Fruit fly (Drosophila melanogaster) whole organism, adult: Measurements from ENCODE around the gene Jarid2.

Experiments
- CG11617 ChIP-seq: fragments of 200-800 bp; sonication (Bioruptor generic); optimal IDR thresholded peaks from 2 replicates; lab custom pipeline; 2017; ENCODE audit warnings: mild to moderate bottlenecking, missing biosample characterization, missing genetic modification reagents, missing genetic modification characterization
- CG12768 ChIP-seq: fragments of 200-800 bp; sonication (Bioruptor generic); optimal IDR thresholded peaks from 2 replicates; lab custom pipeline; 2017; ENCODE audit warnings: missing biosample characterization, missing genetic modification characterization, mild to moderate bottlenecking, moderate library complexity, missing genetic modification reagents
- CG14711 ChIP-seq: fragments of 200-800 bp; sonication (Bioruptor generic); optimal IDR thresholded peaks from 2 replicates; lab custom pipeline; 2018; ENCODE audit warnings: missing biosample characterization, mild to moderate bottlenecking, missing genetic modification characterization, moderate library complexity
- CG1620 ChIP-seq: fragments of 200-800 bp; sonication (Bioruptor generic); optimal IDR thresholded peaks from 2 replicates; lab custom pipeline; 2016; ENCODE audit warnings: missing biosample characterization, missing genetic modification characterization
- CG33017 ChIP-seq: fragments of 200-800 bp; sonication (Bioruptor generic); optimal IDR thresholded peaks from 2 replicates; lab custom pipeline; 2018; ENCODE audit warnings: missing biosample characterization, mild to moderate bottlenecking, missing genetic modification characterization, moderate library complexity
- CG5204 ChIP-seq: fragments of 200-800 bp; sonication (Bioruptor generic); optimal IDR thresholded peaks from 2 replicates; lab custom pipeline; 2016; ENCODE audit warnings: missing biosample characterization, missing genetic modification characterization
- CG7045 ChIP-seq: fragments of 200-800 bp; sonication (Bioruptor generic); optimal IDR thresholded peaks from 2 replicates; lab custom pipeline; 2017; ENCODE audit warnings: missing biosample characterization, mild to moderate bottlenecking, missing genetic modification characterization
- CG7101 ChIP-seq: fragments of 200-800 bp; sonication (Bioruptor generic); optimal IDR thresholded peaks from 2 replicates; lab custom pipeline; 2018; ENCODE audit warnings: missing biosample characterization, mild to moderate bottlenecking, missing genetic modification characterization, moderate library complexity
- Clk ChIP-seq: fragments of 200-800 bp; sonication (Bioruptor generic); optimal IDR thresholded peaks from 2 replicates; lab custom pipeline; 2017; ENCODE audit warnings: missing biosample characterization, missing genetic modification characterization
- Crg-1 ChIP-seq: fragments of 200-800 bp; sonication (Bioruptor generic); optimal IDR thresholded peaks from 2 replicates; lab custom pipeline; 2016; ENCODE audit warnings: missing biosample characterization, missing genetic modification characterization
- Hr96 ChIP-seq: fragments of 200-800 bp; sonication (Bioruptor generic); optimal IDR thresholded peaks from 2 replicates; lab custom pipeline; 2016; ENCODE audit warnings: missing biosample characterization, missing genetic modification characterization
- Mnt ChIP-seq: fragments of 200-800 bp; sonication (Bioruptor generic); optimal IDR thresholded peaks from 2 replicates; lab custom pipeline; 2016; ENCODE audit warnings: missing biosample characterization, mild to moderate bottlenecking, missing genetic modification characterization
- bab1 ChIP-seq: fragments of 200-800 bp; sonication (Bioruptor generic); optimal IDR thresholded peaks from 3 replicates; lab custom pipeline; 2019; ENCODE audit warnings: missing biosample characterization, mild to moderate bottlenecking, missing genetic modification characterization, moderate library complexity
- cic ChIP-seq: fragments of 200-800 bp; sonication (Bioruptor generic); optimal IDR thresholded peaks from 2 replicates; lab custom pipeline; 2017; ENCODE audit warnings: missing biosample characterization, mild to moderate bottlenecking, missing genetic modification characterization, moderate library complexity
- cnc ChIP-seq, 2 experiments: fragments of >200 bp; optimal IDR thresholded peaks; 2 replicates each; lab custom pipeline; 2017
- kay ChIP-seq: fragments of 200-800 bp; sonication (Bioruptor generic); peaks from one replicate; lab custom pipeline; 2016; ENCODE audit warnings: missing biosample characterization, missing genetic modification characterization, borderline replicate concordance
- ovo ChIP-seq: fragments of 200-800 bp; sonication (Bioruptor generic); optimal IDR thresholded peaks from 2 replicates; lab custom pipeline; 2016; ENCODE audit warnings: missing biosample characterization, missing genetic modification characterization
- pad ChIP-seq: fragments of 200-800 bp; sonication (Bioruptor generic); optimal IDR thresholded peaks from 3 replicates; lab custom pipeline; 2017; ENCODE audit warnings: missing biosample characterization, missing genetic modification characterization, mild to moderate bottlenecking, moderate library complexity, missing genetic modification reagents
- tj ChIP-seq: fragments of 200-800 bp; sonication (Bioruptor generic); optimal IDR thresholded peaks from 3 replicates; lab custom pipeline; 2017; ENCODE audit warnings: missing biosample characterization, mild to moderate bottlenecking, missing genetic modification characterization, moderate library complexity
- toe ChIP-seq: fragments of 200-800 bp; sonication (Bioruptor generic); optimal IDR thresholded peaks from 2 replicates; lab custom pipeline; 2016; ENCODE audit warnings: missing biosample characterization, missing genetic modification characterization

Gene Jarid2

DNA sequence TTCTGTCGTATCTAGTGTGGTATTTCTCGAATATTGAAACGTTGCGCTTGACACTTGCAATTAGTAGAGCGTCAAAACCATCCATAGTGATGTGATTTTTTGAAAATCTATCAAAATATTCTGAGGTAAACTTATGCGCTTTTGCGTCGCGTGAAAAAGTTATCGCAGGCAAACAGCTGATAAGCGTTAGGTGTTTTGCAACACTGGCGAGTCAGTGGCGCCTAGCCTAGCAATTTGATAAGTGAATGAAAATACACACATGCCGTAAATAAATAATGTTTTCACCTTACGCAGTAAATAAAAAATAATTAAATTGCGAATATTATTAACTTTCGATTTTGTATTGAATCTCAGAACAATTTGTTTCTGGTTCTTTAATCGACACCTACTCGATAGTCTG, 41.5 kb upstream of the Jarid2 start, which contains the start of gene CG42526:
CG42526 (minus strand) TSS at position 85 of the 400 bp plus-strand sequence.
- TF ChIP-seq ovo (GFP tag; lab: Kevin White, UChicago), result no peak
- no peak for TF ChIP-seq CG7045 (GFP tag; lab: Kevin White, UChicago)
- peak; percentile 17 for TF ChIP-seq Mnt (GFP tag; lab: Kevin White, UChicago)
- no peak for TF ChIP-seq kay (GFP tag; lab: Kevin White, UChicago)
- peak; percentile 43 for TF ChIP-seq CG11617
- TF ChIP-seq CG14711 (tag; lab: Kevin White, UChicago), result peak; percentile 36
- TF ChIP-seq Hr96 (GFP tag; lab: Kevin White, UChicago), result peak; percentile 39
- TF ChIP-seq pad (GFP tag; lab: Kevin White, UChicago), result peak; percentile 26
- TF ChIP-seq cnc (optimal IDR thresholded peaks at IDR 0.05; lab: Kevin White, UChicago), result no peak
- TF ChIP-seq CG1620 (GFP tag; lab: Kevin White, UChicago), result no peak
- peak; percentile 4 for TF ChIP-seq CG12768 (GFP tag; lab: Kevin White, UChicago)
- peak; percentile 62 for TF ChIP-seq CG7101 (tag; lab: Kevin White, UChicago)
- TF ChIP-seq cic (GFP tag; lab: Kevin White, UChicago), result peak; percentile 50
- TF ChIP-seq bab1 (GFP tag; lab: Kevin White, UChicago), result peak; percentile 41
- TF ChIP-seq tj (GFP tag; lab: Kevin White, UChicago), result no peak
- no peak for TF ChIP-seq toe (GFP tag; lab: Kevin White, UChicago)
- no peak for TF ChIP-seq Clk (GFP tag; lab: Kevin White, UChicago)

DNA sequence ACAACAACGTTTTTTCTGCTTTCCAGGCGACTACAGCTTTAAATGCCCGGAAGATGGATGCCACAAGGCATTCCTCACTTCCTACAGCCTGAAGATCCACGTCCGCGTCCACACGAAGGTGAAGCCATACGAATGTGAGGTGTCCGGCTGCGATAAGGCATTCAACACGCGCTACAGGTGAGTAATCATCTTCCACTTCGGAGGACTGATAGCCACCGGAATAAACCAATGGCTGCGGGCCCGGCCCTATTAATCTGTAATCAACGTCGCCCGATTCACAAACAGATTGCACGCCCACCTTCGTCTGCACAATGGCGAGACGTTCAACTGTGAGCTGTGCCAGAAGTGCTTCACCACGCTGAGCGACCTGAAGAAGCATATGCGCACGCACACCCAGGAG, 41.0 kb upstream of the Jarid2 start:
- TF ChIP-seq Crg-1 (GFP tag; lab: Kevin White, UChicago) (no peak), toe (GFP tag; lab: Kevin White, UChicago) (no peak), CG7045 (GFP tag; lab: Kevin White, UChicago) (no peak), CG7101 (tag; lab: Kevin White, UChicago) (no peak), cic (GFP tag; lab: Kevin White, UChicago) (no peak), CG14711 (tag; lab: Kevin White, UChicago) (no peak), Mnt (GFP tag; lab: Kevin White, UChicago) (peak; percentile 12)

- no peak for TF ChIP-seq pad (GFP tag; lab: Kevin White, UChicago)
- TF ChIP-seq Mnt (GFP tag; lab: Kevin White, UChicago), result no peak
- TF ChIP-seq cic (GFP tag; lab: Kevin White, UChicago), result no peak
- TF ChIP-seq CG12768 (GFP tag; lab: Kevin White, UChicago), result no peak
- no peak for TF ChIP-seq Clk (GFP tag; lab: Kevin White, UChicago)
- no peak for TF ChIP-seq CG7101 (tag; lab: Kevin White, UChicago)
- TF ChIP-seq CG7045 (GFP tag; lab: Kevin White, UChicago), result no peak
- no peak for TF ChIP-seq CG14711 (tag; lab: Kevin White, UChicago)
- no peak for TF ChIP-seq cnc (optimal IDR thresholded peaks at IDR 0.05; lab: Kevin White, UChicago)
- TF ChIP-seq CG1620 (GFP tag; lab: Kevin White, UChicago), result no peak
These were observed 38.0 kb upstream of the Jarid2 start for dm6 chr3L:9438858-9439257.

DNA sequence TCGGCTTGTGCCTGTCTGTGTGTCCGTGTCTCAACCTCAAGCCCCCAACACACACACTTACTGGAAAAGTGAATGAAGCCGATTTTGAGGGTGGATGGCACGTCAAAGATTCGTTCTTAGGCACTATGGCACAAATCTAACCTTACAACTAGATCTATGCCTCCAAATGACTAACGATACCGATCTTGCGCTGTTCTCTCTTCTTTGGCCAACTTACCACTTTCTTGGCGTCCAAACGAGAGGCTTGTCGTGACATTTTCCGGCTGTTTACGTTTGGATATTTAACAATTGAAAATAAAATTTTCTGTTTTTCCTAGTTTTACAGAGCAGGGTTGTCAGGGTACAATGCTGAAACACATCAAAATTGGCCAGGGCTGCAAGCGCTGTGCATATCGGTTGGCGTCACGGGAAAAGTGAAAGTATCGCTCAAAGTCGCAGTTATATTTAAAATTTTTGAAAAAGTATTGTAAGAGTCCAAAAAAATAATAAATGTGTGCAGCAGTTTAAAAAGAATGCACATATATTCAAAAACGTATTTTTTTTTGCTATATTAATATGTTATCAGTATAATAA, 34.8 kb upstream of the Jarid2 start, which contains the start of the genes Bet3 and Nf-YA:
Bet3 (minus strand) TSS at position 361 of the 573 bp plus-strand sequence.
Nf-YA (minus strand) TSS at position 361 of the 573 bp plus-strand sequence.
- TF ChIP-seq bab1 (GFP tag; lab: Kevin White, UChicago), result peak; percentile 38
- TF ChIP-seq Mnt (GFP tag; lab: Kevin White, UChicago), result peak; percentile 56
- peak; percentile 78 for TF ChIP-seq toe (GFP tag; lab: Kevin White, UChicago)
- TF ChIP-seq Crg-1 (GFP tag; lab: Kevin White, UChicago), result peak; percentile 68
- peak; percentile 10 for TF ChIP-seq CG12768 (GFP tag; lab: Kevin White, UChicago)
- peak; percentile 4 for TF ChIP-seq CG7101 (tag; lab: Kevin White, UChicago)
- TF ChIP-seq cic (GFP tag; lab: Kevin White, UChicago), result peak; percentile 58
- TF ChIP-seq CG1620 (GFP tag; lab: Kevin White, UChicago), result peak; percentile 72
- TF ChIP-seq CG14711 (tag; lab: Kevin White, UChicago), result peak; percentile 97
- peak; percentile 36 for TF ChIP-seq CG11617
- no peak for TF ChIP-seq CG5204 (GFP tag; lab: Kevin White, UChicago)
- peak; percentile 35 for TF ChIP-seq pad (GFP tag; lab: Kevin White, UChicago)
- TF ChIP-seq CG7045 (GFP tag; lab: Kevin White, UChicago), result peak; percentile 50
- no peak for TF ChIP-seq cnc (optimal IDR thresholded peaks at IDR 0.05; lab: Kevin White, UChicago)
- TF ChIP-seq CG33017 (tag; lab: Kevin White, UChicago), result no peak
- TF ChIP-seq kay (GFP tag; lab: Kevin White, UChicago), result no peak
- TF ChIP-seq Hr96 (GFP tag; lab: Kevin White, UChicago), result peak; percentile 60
- TF ChIP-seq Clk (GFP tag; lab: Kevin White, UChicago), result no peak
- TF ChIP-seq ovo (GFP tag; lab: Kevin White, UChicago), result peak; percentile 50
- TF ChIP-seq tj (GFP tag; lab: Kevin White, UChicago), result no peak

DNA sequence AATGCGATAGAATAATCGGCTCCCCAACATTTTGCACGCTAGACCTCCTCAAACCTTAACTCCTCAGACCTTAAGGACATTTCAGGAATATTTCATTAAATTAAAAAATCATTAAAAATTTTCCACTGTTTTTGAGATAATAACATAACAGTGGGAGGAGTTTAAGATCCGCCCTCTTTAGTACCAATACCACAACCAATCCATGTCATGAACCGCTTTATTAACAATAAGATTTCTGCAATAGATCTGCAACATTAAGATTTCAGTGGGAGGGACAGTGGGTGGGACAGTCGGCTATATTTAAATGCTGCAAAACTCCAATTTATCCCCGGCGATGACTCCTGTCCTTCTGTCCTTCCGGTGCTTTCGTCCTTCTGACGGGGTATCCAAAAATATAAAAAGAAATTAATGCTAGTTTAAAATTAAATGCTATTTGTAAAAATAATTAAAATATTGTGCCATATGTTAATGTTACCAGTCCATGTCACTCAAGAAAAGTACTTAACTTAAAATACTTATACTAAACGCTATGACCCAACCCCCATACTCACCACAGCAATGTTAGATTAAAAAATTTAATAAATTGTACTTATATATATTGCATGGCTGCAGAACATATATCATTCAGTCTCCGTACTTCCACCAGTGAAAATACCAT, 34.1 kb upstream of the Jarid2 start, which contains the start of gene Srg3:
Srg3 (plus strand) TSS at position 608 of the 658 bp plus-strand sequence.
- TF ChIP-seq toe (GFP tag; lab: Kevin White, UChicago) (no peak), kay (GFP tag; lab: Kevin White, UChicago) (no peak), CG12768 (GFP tag; lab: Kevin White, UChicago) (peak; percentile 27), CG5204 (GFP tag; lab: Kevin White, UChicago) (no peak), cnc (optimal IDR thresholded peaks at IDR 0.05; lab: Kevin White, UChicago) (no peak)
